Fruit fly (Drosophila melanogaster): ENCODE measurements around the gene Pfas.

DNA sequence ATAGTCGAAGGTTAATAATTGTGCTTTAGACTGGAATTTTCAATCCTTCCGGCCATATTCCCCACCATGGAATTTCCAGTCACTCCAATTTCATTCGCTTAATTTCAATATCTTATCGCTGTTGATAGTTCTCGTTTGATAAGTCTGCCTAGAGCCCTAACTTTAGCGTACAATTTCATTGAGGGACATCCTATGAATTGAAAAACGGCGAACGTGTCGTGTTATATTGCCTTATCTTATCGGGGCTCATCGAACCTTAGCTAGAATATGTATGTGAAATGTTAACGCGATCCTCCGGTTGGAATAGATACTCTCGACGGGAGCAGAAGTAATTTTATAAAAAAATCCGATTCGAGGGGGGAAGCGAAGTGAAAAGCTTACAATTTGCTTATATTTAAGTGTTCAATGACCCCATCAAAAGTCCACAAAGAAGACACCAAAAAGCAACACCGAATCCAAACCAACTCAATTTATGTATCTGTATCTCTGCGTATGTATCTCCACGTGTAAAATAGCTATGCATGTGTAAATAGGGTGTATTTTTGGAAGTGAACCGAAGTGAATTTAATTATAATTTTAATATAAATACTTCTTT is 43.9 kb upstream of the Pfas start:
- TF ChIP-seq CG14655 (GFP tag; optimal IDR thresholded peaks at IDR 0.05), result no peak
- TF ChIP-seq Pif1A (GFP tag; optimal IDR thresholded peaks at IDR 0.05), result no peak
- no peak for TF ChIP-seq EcR (GFP tag; optimal IDR thresholded peaks at IDR 0.05)
- TF ChIP-seq CG8301 (tag; optimal IDR thresholded peaks at IDR 0.05), result no peak
- TF ChIP-seq Pif1B (GFP tag; optimal IDR thresholded peaks at IDR 0.05), result no peak
- no peak for TF ChIP-seq CG9948 (tag; optimal IDR thresholded peaks at IDR 0.05)
- no peak for TF ChIP-seq CG13204 (GFP tag; optimal IDR thresholded peaks at IDR 0.05)
- no peak for TF ChIP-seq fd96Ca (GFP tag; IDR thresholded peaks at IDR 0.05)
- TF ChIP-seq CG8159 (tag; optimal IDR thresholded peaks at IDR 0.05), result no peak
- no peak for TF ChIP-seq rn (GFP tag; IDR thresholded peaks at IDR 0.05)
- no peak for TF ChIP-seq CG12605 (GFP tag; IDR thresholded peaks at IDR 0.05)

Data from whole organism, pupa.